Worm (Caenorhabditis elegans): ENCODE measurements around the gene R09E10.5.

ce11 chrIV:10245666-10246210 lies 56.4 kb downstream of the R09E10.5 start, which contains the start of gene F01G10.10:
- no peak for TF ChIP-seq egl-27 (tag; optimal IDR thresholded peaks at IDR 0.05)
- TF ChIP-seq aly-2 (tag; optimal IDR thresholded peaks at IDR 0.05): no peak
- no peak for TF ChIP-seq zag-1 (tag; optimal IDR thresholded peaks at IDR 0.05)
- TF ChIP-seq nhr-77 (tag; optimal IDR thresholded peaks at IDR 0.05): no peak

Data from whole organism, L3 larva.